Worm (Caenorhabditis elegans) whole organism, L2 larva: Measurements from ENCODE around the gene T10B9.14.

Experiments used
- alr-1 ChIP-seq: fragments of 150-350 bp; optimal IDR thresholded peaks from 2 replicates; lab custom pipeline; 2014; ENCODE audit warnings: missing biosample characterization, missing genetic modification characterization
- ama-1 ChIP-seq: fragments of 150-350 bp; optimal IDR thresholded peaks from 2 replicates; lab custom pipeline; 2018; ENCODE audit warnings: inconsistent platforms
- elt-3 ChIP-seq: sonication (generic microtip); optimal IDR thresholded peaks from 2 replicates; lab custom pipeline; 2017; ENCODE audit warnings: missing biosample characterization, missing genetic modification characterization
- mab-5 ChIP-seq: fragments of 150-350 bp; optimal IDR thresholded peaks from 2 replicates; lab custom pipeline; 2014; ENCODE audit warnings: missing biosample characterization, missing genetic modification characterization
- mdl-1 ChIP-seq, 2 experiments: fragments of 150-350 bp in 1 of 2; sonication (generic microtip) in 1 of 2; optimal IDR thresholded peaks; 2 replicates each; lab custom pipeline; 2017; ENCODE audit warnings: missing biosample characterization in 2 of 2, missing genetic modification characterization in 2 of 2
- ztf-11 ChIP-seq: sonication (generic microtip); optimal IDR thresholded peaks from 2 replicates; lab custom pipeline; 2017; ENCODE audit warnings: missing biosample characterization, missing genetic modification characterization
- ztf-4 ChIP-seq: fragments of 150-350 bp; optimal IDR thresholded peaks from 2 replicates; lab custom pipeline; 2014; ENCODE audit warnings: missing biosample characterization, missing genetic modification characterization

DNA sequence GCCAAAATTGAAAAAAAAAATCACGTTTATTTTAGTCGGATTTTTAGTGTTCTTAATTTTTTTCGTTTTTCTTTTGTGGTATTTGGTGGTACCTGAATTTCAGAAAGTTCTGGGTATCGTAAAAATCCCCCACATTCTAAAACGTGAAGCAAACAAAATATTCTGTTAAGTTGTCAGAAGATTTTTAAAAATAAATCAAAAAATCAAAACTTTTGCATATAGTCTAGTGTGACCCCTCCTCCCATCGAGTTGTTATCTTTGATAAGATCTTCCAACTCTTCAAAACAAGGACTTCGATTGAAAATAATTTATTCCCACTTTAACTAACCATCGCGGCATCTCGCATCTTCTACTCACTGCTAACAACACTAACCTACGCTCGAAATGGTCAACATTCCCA lies 46.9 kb upstream of the T10B9.14 start, which contains the start of gene ZK938.1:
- TF ChIP-seq ama-1 (lab: Kevin White, UChicago) (no peak), mab-5 (tag; lab: Kevin White, UChicago) (no peak), alr-1 (tag; lab: Kevin White, UChicago) (no peak), ztf-11 (no peak), ztf-4 (tag; lab: Kevin White, UChicago) (no peak), elt-3 (tag; lab: Kevin White, UChicago) (no peak), mdl-1 (tag; optimal IDR thresholded peaks at IDR 0.05; lab: Kevin White, UChicago) (no peak)
